Worm (Caenorhabditis elegans): Measurements from ENCODE around the gene mai-1.

DNA sequence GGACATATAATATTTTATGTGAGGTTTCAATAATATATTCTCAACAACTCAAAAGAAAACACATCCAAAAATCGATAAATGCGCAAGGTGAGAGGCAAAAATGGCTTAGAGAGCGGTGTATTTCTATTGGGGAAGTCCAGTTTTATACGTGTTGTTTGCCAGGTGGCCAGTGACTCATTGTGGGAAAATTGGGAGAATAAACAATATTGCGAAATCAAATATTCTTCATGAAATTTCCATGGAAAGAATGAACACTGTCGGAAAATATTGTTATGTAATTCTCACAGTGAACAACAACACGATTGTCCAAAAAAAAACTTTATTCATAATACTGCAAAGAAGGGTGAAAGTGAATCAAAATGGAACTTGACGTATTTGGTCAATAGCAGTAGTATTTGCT is 28.7 kb downstream of the mai-1 start:
- TF ChIP-seq ceh-9 (tag; optimal IDR thresholded peaks at IDR 0.05) (no peak), sox-4 (tag; optimal IDR thresholded peaks at IDR 0.05) (no peak), pha-4 (tag; optimal IDR thresholded peaks at IDR 0.05) (no peak), nfya-1 (tag; optimal IDR thresholded peaks at IDR 0.05) (no peak), ceh-45 (GFP tag; IDR thresholded peaks at IDR 0.05) (no peak), ref-2 (tag; optimal IDR thresholded peaks at IDR 0.05) (no peak), ama-1 (optimal IDR thresholded peaks at IDR 0.05) (no peak)
